Worm (Caenorhabditis elegans): ENCODE data around the gene tbc-2.

- TF ChIP-seq ztf-11 (tag; optimal IDR thresholded peaks at IDR 0.05) (no peak), elt-3 (tag; optimal IDR thresholded peaks at IDR 0.05) (no peak), pha-4 (tag; optimal IDR thresholded peaks at IDR 0.05) (no peak), nhr-12 (tag; optimal IDR thresholded peaks at IDR 0.05) (no peak), elt-1 (tag; optimal IDR thresholded peaks at IDR 0.05; ENCODE audit: borderline replicate concordance, insufficient read depth) (no peak), blmp-1 (tag; optimal IDR thresholded peaks at IDR 0.05) (no peak), tbx-8 (GFP tag; optimal IDR thresholded peaks at IDR 0.05) (no peak), unc-39 (tag; optimal IDR thresholded peaks at IDR 0.05) (no peak), ceh-83 (GFP tag; optimal IDR thresholded peaks at IDR 0.05) (no peak), lin-13 (tag; optimal IDR thresholded peaks at IDR 0.05) (no peak), nhr-76 (tag; optimal IDR thresholded peaks at IDR 0.05) (no peak), mab-5 (tag; optimal IDR thresholded peaks at IDR 0.05) (no peak), snpc-4 (tag; optimal IDR thresholded peaks at IDR 0.05) (no peak)
These were observed 47.4 kb downstream of the tbc-2 start for ce11 chrII:5779866-5780265.
